Worm (Caenorhabditis elegans): ENCODE measurements around the gene C25F9.12.

C25F9.12 gene

DNA sequence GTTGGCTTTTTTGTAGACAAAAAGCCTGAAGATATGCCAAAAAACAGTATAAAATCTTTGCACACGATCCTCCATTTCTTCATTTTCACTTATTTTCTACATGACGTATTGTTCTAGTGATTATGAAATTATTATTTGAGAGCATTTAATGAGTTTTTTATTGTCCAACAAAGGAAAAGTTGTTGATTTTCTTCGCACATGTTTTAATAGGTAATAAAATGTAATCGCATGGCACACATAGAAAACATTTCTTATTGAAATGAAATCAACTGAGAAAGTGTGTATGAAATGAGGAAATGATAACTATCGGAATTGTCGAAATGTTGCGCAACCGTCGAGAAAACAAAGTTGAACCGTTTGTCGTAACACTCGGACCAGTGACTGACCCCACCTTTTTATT is 1.3 kb downstream of the C25F9.12 start:
- TF ChIP-seq nhr-25 (tag; optimal IDR thresholded peaks at IDR 0.05) (no peak), unc-62 (GFP tag; optimal IDR thresholded peaks at IDR 0.05) (no peak), elt-2 (tag; optimal IDR thresholded peaks at IDR 0.05) (peak; percentile 52), pha-4 (tag; optimal IDR thresholded peaks at IDR 0.05) (peak; percentile 27), pqm-1 (tag; optimal IDR thresholded peaks at IDR 0.05) (peak; percentile 53)

DNA sequence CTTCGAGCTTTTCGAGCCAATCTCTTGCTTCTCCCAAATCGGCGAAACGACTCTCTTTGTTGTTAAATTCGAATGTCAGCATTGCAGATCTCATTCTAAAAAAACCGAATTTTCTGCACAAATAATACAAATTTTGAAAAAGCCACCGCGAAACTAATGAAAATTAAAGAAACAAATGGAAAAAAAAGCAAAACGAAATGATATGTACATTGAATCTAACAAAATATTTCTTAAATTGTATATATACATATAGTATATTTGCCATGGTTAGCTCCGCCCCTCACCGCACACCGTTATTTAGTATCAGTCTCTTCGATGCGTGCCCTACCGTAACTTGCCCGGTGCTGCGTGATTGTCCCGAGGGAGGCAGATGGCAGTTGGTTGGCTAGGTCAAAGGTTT is 2.1 kb downstream of the C25F9.12 start, which contains the start of gene srw-86:
Gene srw-86, minus strand, starts transcription at position 101 of the 400 bp plus-strand sequence.
- no peak for TF ChIP-seq unc-62 (GFP tag; optimal IDR thresholded peaks at IDR 0.05)
- TF ChIP-seq nfya-1 (tag; optimal IDR thresholded peaks at IDR 0.05; ENCODE audit: insufficient read depth) = no peak
- TF ChIP-seq ZK546.5 (tag; optimal IDR thresholded peaks at IDR 0.05) = no peak
- no peak for TF ChIP-seq aly-2 (tag; optimal IDR thresholded peaks at IDR 0.05)
- no peak for TF ChIP-seq egl-5 (tag; optimal IDR thresholded peaks at IDR 0.05)
- TF ChIP-seq nhr-25 (tag; optimal IDR thresholded peaks at IDR 0.05) = no peak
- no peak for TF ChIP-seq nhr-67 (tag; optimal IDR thresholded peaks at IDR 0.05)
- TF ChIP-seq elt-1 (tag; optimal IDR thresholded peaks at IDR 0.05) = no peak
- no peak for TF ChIP-seq skn-1 (tag; optimal IDR thresholded peaks at IDR 0.05)
- no peak for TF ChIP-seq pqm-1 (tag; optimal IDR thresholded peaks at IDR 0.05)
- TF ChIP-seq lsy-12 (tag; optimal IDR thresholded peaks at IDR 0.05) = no peak
- TF ChIP-seq jun-1 (tag; optimal IDR thresholded peaks at IDR 0.05) = no peak
- no peak for TF ChIP-seq ceh-9 (tag; optimal IDR thresholded peaks at IDR 0.05)

DNA sequence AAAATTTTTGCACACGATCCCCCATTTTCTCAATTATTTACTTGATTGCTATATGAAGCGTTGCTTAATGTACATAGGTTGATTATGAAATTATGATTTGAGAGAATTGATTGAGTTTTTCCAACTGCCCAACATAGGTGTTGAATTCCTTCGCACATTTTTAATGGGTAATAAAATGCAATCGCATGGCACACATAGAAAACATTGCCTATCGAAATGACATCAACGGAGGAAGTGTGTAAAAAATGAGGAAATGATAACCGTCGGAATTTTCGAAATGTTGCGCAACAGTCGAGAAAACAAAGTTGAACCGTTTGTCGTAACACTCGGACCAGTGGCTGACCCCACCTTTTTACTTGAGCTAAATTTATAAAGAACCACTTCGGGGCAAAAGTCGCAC is 3.5 kb downstream of the C25F9.12 start:
- peak; percentile 4 for TF ChIP-seq elt-2 (tag; optimal IDR thresholded peaks at IDR 0.05)

DNA sequence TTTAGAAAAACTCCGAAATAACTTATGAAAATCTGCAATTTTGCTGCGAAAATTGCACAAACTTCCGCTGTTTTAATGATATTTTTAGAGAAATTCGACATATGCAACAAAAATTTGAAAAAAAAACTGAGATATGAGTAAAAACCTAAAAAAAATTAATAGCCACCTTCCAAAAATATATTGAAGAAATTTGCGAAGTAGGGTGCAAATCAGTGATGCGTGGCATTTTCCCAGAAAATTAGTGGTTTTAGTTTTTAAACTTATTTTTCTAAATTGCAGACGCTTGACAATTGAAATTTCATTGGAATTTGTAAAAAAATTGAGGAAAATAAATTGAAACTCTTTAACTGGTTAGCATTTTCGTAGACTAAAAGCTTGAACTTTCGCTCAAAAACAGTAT is 3.9 kb downstream of the C25F9.12 start, which contains the start of gene C25F9.13:
Gene C25F9.13, minus strand, starts transcription at position 101 of the 400 bp plus-strand sequence.
- TF ChIP-seq elt-3 (tag; optimal IDR thresholded peaks at IDR 0.05) (no peak), hmg-11 (tag; optimal IDR thresholded peaks at IDR 0.05) (no peak), elt-1 (tag; optimal IDR thresholded peaks at IDR 0.05) (no peak), fkh-10 (GFP tag; optimal IDR thresholded peaks at IDR 0.05) (no peak), mdl-1 (tag; optimal IDR thresholded peaks at IDR 0.05) (no peak), ceh-82 (tag; optimal IDR thresholded peaks at IDR 0.05) (no peak), snpc-4 (tag; optimal IDR thresholded peaks at IDR 0.05) (no peak), eor-1 (tag; optimal IDR thresholded peaks at IDR 0.05) (no peak), ama-1 (optimal IDR thresholded peaks at IDR 0.05) (no peak), fkh-2 (tag; optimal IDR thresholded peaks at IDR 0.05) (no peak), zag-1 (tag; optimal IDR thresholded peaks at IDR 0.05) (no peak), ceh-9 (tag; optimal IDR thresholded peaks at IDR 0.05) (no peak), nhr-237 (tag; optimal IDR thresholded peaks at IDR 0.05) (no peak), pha-4 (tag; optimal IDR thresholded peaks at IDR 0.05) (no peak), lin-15B (tag; optimal IDR thresholded peaks at IDR 0.05) (no peak), ceh-28 (tag; optimal IDR thresholded peaks at IDR 0.05) (no peak), unc-39 (tag; optimal IDR thresholded peaks at IDR 0.05) (no peak), nhr-77 (tag; optimal IDR thresholded peaks at IDR 0.05) (no peak), nhr-25 (tag; optimal IDR thresholded peaks at IDR 0.05) (no peak), aly-2 (tag; optimal IDR thresholded peaks at IDR 0.05) (no peak)

DNA sequence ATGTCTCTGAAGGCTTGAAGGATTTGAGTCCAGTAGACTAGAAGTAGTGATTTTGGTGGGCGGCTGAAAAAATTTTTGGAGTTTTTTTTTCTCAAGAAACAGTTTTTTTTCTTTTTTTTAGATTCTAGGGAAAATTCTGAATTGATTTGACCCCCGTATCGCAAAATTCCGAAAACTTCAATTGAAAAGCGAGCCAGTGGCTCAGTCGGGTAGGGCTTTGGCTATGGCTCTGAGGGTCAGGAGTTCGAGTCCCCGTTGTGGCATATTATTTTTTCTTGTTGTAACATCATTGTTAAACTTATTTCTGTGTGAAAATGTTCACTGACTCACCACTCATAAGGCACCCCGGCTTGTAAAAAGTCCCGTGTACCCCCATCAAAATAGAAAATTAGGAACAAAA is 4.4 kb downstream of the C25F9.12 start:
- TF ChIP-seq jun-1 (tag; optimal IDR thresholded peaks at IDR 0.05) (no peak), ztf-11 (tag; optimal IDR thresholded peaks at IDR 0.05) (no peak), elt-2 (tag; optimal IDR thresholded peaks at IDR 0.05) (no peak), pqm-1 (tag; optimal IDR thresholded peaks at IDR 0.05) (no peak), ama-1 (optimal IDR thresholded peaks at IDR 0.05) (no peak), nhr-28 (tag; optimal IDR thresholded peaks at IDR 0.05) (no peak)

DNA sequence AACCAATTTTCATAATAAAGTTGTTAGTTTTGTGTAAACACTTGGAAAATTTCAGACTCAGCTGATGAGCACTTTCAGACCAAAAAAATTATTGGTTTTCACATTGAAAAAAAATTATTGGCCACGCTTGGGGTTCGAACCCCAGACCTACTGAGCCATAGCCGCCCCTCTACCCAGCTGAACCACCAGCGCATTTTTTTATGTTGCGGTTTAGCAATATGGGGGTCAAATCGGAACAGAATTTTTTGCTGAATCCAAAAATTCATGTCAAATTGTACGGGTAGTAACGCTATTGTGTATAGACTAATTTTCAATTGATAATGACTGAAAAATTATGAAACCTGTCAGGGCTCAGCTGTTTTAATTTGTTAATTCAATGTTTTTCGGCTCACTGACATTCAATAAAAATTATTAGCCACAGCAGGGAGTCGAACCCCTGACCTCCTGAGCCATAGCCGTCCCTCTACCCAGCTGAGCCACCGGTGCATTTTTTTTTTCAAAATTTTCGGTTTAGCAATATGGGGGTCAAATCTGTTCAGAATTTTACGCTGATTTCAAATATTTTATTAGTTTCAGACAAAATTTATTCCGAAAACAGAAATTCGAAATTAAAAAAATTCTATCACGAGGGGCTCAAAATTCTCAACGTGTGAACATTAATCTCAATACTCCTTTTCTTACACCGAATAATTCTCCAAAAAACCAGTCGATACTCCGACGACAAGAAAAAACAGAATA is 6.0 kb downstream of the C25F9.12 start:
- TF ChIP-seq pqm-1 (tag; optimal IDR thresholded peaks at IDR 0.05) = no peak
- no peak for TF ChIP-seq egl-27 (tag; optimal IDR thresholded peaks at IDR 0.05)
- no peak for TF ChIP-seq R02D3.7 (tag; optimal IDR thresholded peaks at IDR 0.05)
- no peak for TF ChIP-seq pha-4 (tag; optimal IDR thresholded peaks at IDR 0.05)
- no peak for TF ChIP-seq nhr-77 (tag; optimal IDR thresholded peaks at IDR 0.05)
- no peak for TF ChIP-seq ceh-16 (tag; optimal IDR thresholded peaks at IDR 0.05)
- TF ChIP-seq nfya-1 (tag; optimal IDR thresholded peaks at IDR 0.05; ENCODE audit: insufficient read depth) = no peak
- no peak for TF ChIP-seq nhr-67 (tag; optimal IDR thresholded peaks at IDR 0.05)
- no peak for TF ChIP-seq ceh-9 (tag; optimal IDR thresholded peaks at IDR 0.05)
- TF ChIP-seq elt-3 (tag; optimal IDR thresholded peaks at IDR 0.05) = no peak
- no peak for TF ChIP-seq fos-1 (tag; optimal IDR thresholded peaks at IDR 0.05)
- no peak for TF ChIP-seq unc-62 (GFP tag; optimal IDR thresholded peaks at IDR 0.05)
- no peak for TF ChIP-seq lsy-12 (tag; optimal IDR thresholded peaks at IDR 0.05)
- no peak for TF ChIP-seq sea-2 (GFP tag; optimal IDR thresholded peaks at IDR 0.05)
- TF ChIP-seq fkh-2 (tag; optimal IDR thresholded peaks at IDR 0.05) = no peak
- TF ChIP-seq lin-15B (tag; optimal IDR thresholded peaks at IDR 0.05) = no peak
- TF ChIP-seq unc-39 (tag; optimal IDR thresholded peaks at IDR 0.05) = no peak

Data from whole organism, L3 larva.